Fruit fly (Drosophila melanogaster) whole organism, wandering third instar larva: ENCODE measurements around the gene CG43134.

Source experiments
- Abd-B ChIP-seq: fragments of >200 bp; optimal IDR thresholded peaks from 2 replicates; lab custom pipeline; 2017; ENCODE audit warnings: missing biosample characterization, missing genetic modification characterization
- CG32264 ChIP-seq: fragments of 200-800 bp; sonication (Bioruptor generic); optimal IDR thresholded peaks from 2 replicates; lab custom pipeline; 2016; ENCODE audit warnings: missing biosample characterization, missing genetic modification characterization
- CrebA ChIP-seq: fragments of 200-800 bp; sonication (Bioruptor generic); optimal IDR thresholded peaks from 2 replicates; lab custom pipeline; 2016; ENCODE audit warnings: missing biosample characterization, mild to moderate bottlenecking, missing genetic modification characterization, borderline replicate concordance
- Dfd ChIP-seq: fragments of >200 bp; optimal IDR thresholded peaks from 2 replicates; lab custom pipeline; 2017; ENCODE audit warnings: missing biosample characterization, missing genetic modification characterization
- Dif ChIP-seq: fragments of 200-275, 200-300 bp; sonication (Bioruptor generic); optimal IDR thresholded peaks from 2 replicates; lab custom pipeline; 2018; ENCODE audit warnings: missing biosample characterization, missing genetic modification characterization; ENCODE audit not compliant: partially characterized antibody
- GATAd ChIP-seq: sonication (Bioruptor generic); optimal IDR thresholded peaks from 2 replicates; lab custom pipeline; 2016; ENCODE audit warnings: missing biosample characterization, missing genetic modification characterization
- HLH106 ChIP-seq: fragments of 200-800 bp; optimal IDR thresholded peaks from 3 replicates; lab custom pipeline; 2019; ENCODE audit warnings: missing biosample characterization, mild to moderate bottlenecking, missing genetic modification characterization, moderate library complexity
- Hnf4 ChIP-seq: fragments of 200-800 bp; sonication (Bioruptor generic); optimal IDR thresholded peaks from 2 replicates; lab custom pipeline; 2016; ENCODE audit warnings: missing biosample characterization, mild to moderate bottlenecking, missing genetic modification characterization
- Hr78 ChIP-seq: fragments of >200 bp; optimal IDR thresholded peaks from 2 replicates; lab custom pipeline; 2017; ENCODE audit warnings: missing biosample characterization, missing genetic modification characterization
- Jra ChIP-seq: sonication (Bioruptor generic); optimal IDR thresholded peaks from 2 replicates; lab custom pipeline; 2016; ENCODE audit warnings: missing biosample characterization, missing genetic modification characterization
- Mio ChIP-seq: sonication (Bioruptor generic); optimal IDR thresholded peaks from 2 replicates; lab custom pipeline; 2016; ENCODE audit warnings: missing biosample characterization, missing genetic modification characterization
- Myc ChIP-seq: fragments of >200 bp; optimal IDR thresholded peaks from 2 replicates; lab custom pipeline; 2017
- N ChIP-seq: fragments of >200 bp; optimal IDR thresholded peaks from 2 replicates; lab custom pipeline; 2018; ENCODE audit warnings: missing biosample characterization, missing external identifiers, missing genetic modification characterization
- OdsH ChIP-seq: fragments of 200-800 bp; sonication (Bioruptor generic); optimal IDR thresholded peaks from 2 replicates; lab custom pipeline; 2016; ENCODE audit warnings: missing biosample characterization, mild to moderate bottlenecking, missing genetic modification characterization
- Sp1 ChIP-seq: fragments of 200-800 bp; sonication (Bioruptor generic); optimal IDR thresholded peaks from 3 replicates; lab custom pipeline; 2019; ENCODE audit warnings: missing biosample characterization, mild to moderate bottlenecking, missing genetic modification characterization, moderate library complexity
- Vsx2 ChIP-seq: fragments of 200-300, 225-300 bp; sonication (Bioruptor generic); optimal IDR thresholded peaks from 2 replicates; lab custom pipeline; 2018; ENCODE audit warnings: missing biosample characterization, missing genetic modification characterization; ENCODE audit not compliant: partially characterized antibody
- br ChIP-seq: fragments of 200-800 bp; sonication (Bioruptor generic); optimal IDR thresholded peaks from 2 replicates; lab custom pipeline; 2016; ENCODE audit warnings: missing biosample characterization, missing genetic modification characterization
- brk ChIP-seq: fragments of 200-800 bp; sonication (Bioruptor generic); optimal IDR thresholded peaks from 2 replicates; lab custom pipeline; 2016; ENCODE audit warnings: missing biosample characterization, mild to moderate bottlenecking, missing genetic modification characterization
- dl ChIP-seq, 2 experiments: fragments of 175-275, 200-275 bp in 1 of 2; fragments of 200-275 bp in 1 of 2; sonication (Bioruptor generic); optimal IDR thresholded peaks; lab custom pipeline; 2018; ENCODE audit warnings: mild to moderate bottlenecking in 2 of 2, missing biosample characterization in 2 of 2, missing genetic modification characterization in 2 of 2, moderate library complexity in 2 of 2; ENCODE audit not compliant: partially characterized antibody in 2 of 2, insufficient read depth in 1 of 2
- dsf ChIP-seq: sonication (Bioruptor generic); optimal IDR thresholded peaks from 2 replicates; lab custom pipeline; 2016; ENCODE audit warnings: missing biosample characterization, missing genetic modification characterization, borderline replicate concordance
- ey ChIP-seq: fragments of 200-800 bp; sonication (Bioruptor generic); optimal IDR thresholded peaks from 2 replicates; lab custom pipeline; 2016; ENCODE audit warnings: missing biosample characterization, missing genetic modification characterization
- fru ChIP-seq: fragments of 200-800 bp; sonication (Bioruptor generic); optimal IDR thresholded peaks from 3 replicates; lab custom pipeline; 2016; ENCODE audit warnings: missing biosample characterization, mild to moderate bottlenecking, missing genetic modification characterization
- h ChIP-seq: fragments of 200-800 bp; sonication (Bioruptor generic); optimal IDR thresholded peaks from 3 replicates; lab custom pipeline; 2016; ENCODE audit warnings: missing biosample characterization, mild to moderate bottlenecking, missing genetic modification characterization
- jim ChIP-seq: fragments of 175-275, 200-325 bp; sonication (Bioruptor generic); optimal IDR thresholded peaks from 2 replicates; lab custom pipeline; 2016; ENCODE audit warnings: missing biosample characterization, mild to moderate bottlenecking, missing genetic modification characterization
- lola ChIP-seq: fragments of >200 bp; optimal IDR thresholded peaks from 2 replicates; lab custom pipeline; 2017; ENCODE audit warnings: missing biosample characterization, missing genetic modification characterization
- pan ChIP-seq: fragments of >200 bp; optimal IDR thresholded peaks from 2 replicates; lab custom pipeline; 2017
- psq ChIP-seq: fragments of 200-800 bp; sonication (Bioruptor generic); optimal IDR thresholded peaks from 3 replicates; lab custom pipeline; 2017; ENCODE audit warnings: missing biosample characterization, mild to moderate bottlenecking, missing genetic modification characterization, moderate library complexity
- sage ChIP-seq: fragments of 200-800 bp; sonication (Bioruptor generic); optimal IDR thresholded peaks from 2 replicates; lab custom pipeline; 2016; ENCODE audit warnings: missing biosample characterization, mild to moderate bottlenecking, missing genetic modification characterization
- sv ChIP-seq: fragments of 200-800 bp; sonication (Bioruptor generic); optimal IDR thresholded peaks from 3 replicates; lab custom pipeline; 2016; ENCODE audit warnings: missing biosample characterization, missing genetic modification characterization
- tai ChIP-seq: sonication (Bioruptor generic); optimal IDR thresholded peaks from 2 replicates; lab custom pipeline; 2016; ENCODE audit warnings: missing biosample characterization, missing genetic modification characterization
- woc ChIP-seq: sonication (Bioruptor generic); optimal IDR thresholded peaks from 2 replicates; lab custom pipeline; 2016; ENCODE audit warnings: missing biosample characterization, mild to moderate bottlenecking, missing genetic modification characterization

The CG43134 gene

DNA sequence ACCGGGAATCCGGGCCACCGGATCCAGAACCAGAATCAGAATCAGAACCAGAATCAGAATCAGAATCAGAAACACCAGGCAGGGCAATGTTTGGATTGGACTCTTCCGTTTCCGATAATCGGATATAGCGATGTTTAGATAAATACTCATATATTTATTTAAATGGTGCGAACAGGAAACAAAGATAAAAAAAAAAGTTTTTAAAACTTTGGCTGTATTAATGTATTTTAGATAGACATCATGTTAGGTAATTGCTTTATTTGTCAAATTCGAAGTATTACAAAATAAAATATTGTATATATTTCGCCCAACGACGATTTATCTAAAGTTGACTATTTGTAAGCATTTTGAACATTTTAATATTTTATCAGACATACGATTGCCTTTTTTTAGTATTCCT is 34.4 kb upstream of the CG43134 start, which contains the start of gene CG43288:
CG43288 (plus strand) TSS at position 301 of the 400 bp plus-strand sequence.
- no peak for TF ChIP-seq ey
- no peak for TF ChIP-seq dsf (GFP tag; lab: Kevin White, UChicago)
- TF ChIP-seq Myc: no peak
- TF ChIP-seq N (GFP tag; lab: Kevin White, UChicago): no peak
- no peak for TF ChIP-seq CG32264 (GFP tag; lab: Kevin White, UChicago)
- TF ChIP-seq Vsx2 (GFP tag; lab: Kevin White, UChicago): no peak

dm6 chrX:4214371-4214770 is 32.7 kb upstream of the CG43134 start:
- TF ChIP-seq Dif (GFP tag; lab: Kevin White, UChicago): peak; percentile 63
- TF ChIP-seq N (GFP tag; lab: Kevin White, UChicago): peak; percentile 12
- TF ChIP-seq Myc: peak; percentile 56
- no peak for TF ChIP-seq Dfd (GFP tag; lab: Kevin White, UChicago)

DNA sequence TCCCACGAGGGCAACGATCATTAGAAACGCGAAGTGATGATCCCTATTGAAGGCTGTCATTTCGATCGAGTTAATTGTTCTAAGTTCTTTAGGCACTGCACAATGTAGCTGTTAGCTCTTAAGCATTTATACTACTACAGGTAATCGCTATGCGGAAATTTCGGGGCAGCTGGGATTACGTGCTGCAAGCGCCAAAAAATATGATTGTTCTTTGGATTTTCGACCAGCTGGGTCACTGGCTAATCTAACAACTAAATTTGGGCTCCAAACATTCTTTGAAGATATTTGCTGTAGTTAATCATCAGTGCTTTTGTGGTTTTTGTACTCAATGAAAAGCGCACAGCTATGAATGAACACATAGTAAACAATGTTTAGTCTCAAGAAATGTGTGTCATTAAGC is 29.8 kb upstream of the CG43134 start, which contains the start of gene CG15571:
CG15571 (minus strand) TSS at position 101 of the 400 bp plus-strand sequence.
- no peak for TF ChIP-seq CrebA
- TF ChIP-seq tai: no peak
- no peak for TF ChIP-seq N (GFP tag; lab: Kevin White, UChicago)
- TF ChIP-seq sv (GFP tag; lab: Kevin White, UChicago): no peak
- TF ChIP-seq Hr78 (GFP tag; lab: Kevin White, UChicago): no peak
- no peak for TF ChIP-seq Hnf4

DNA sequence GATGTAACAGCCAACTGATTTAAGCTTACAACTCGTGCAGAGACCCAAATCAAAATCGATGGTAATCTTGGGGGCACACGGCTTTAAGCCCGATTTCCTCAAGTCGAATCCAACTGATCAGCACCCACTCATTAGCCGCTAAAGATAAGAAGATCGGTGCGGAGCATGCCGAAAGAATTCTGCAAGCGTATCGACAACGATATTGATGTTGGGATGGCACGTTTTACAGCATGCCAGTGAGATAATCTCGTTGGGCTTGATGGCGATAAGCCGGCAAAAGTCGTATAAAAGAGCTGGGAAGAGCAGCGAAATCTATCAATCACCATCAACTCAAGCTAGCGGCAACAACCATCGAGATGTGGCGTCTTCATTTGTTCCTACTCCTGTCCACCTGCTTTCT is 29.2 kb upstream of the CG43134 start, which contains the start of gene CG15570:
CG15570 (plus strand) TSS at position 301 of the 400 bp plus-strand sequence.
- TF ChIP-seq woc (GFP tag; lab: Kevin White, UChicago) (no peak), Jra (GFP tag; lab: Kevin White, UChicago) (no peak), br (no peak), sage (GFP tag; lab: Kevin White, UChicago) (no peak), pan (lab: Kevin White, UChicago) (no peak), tai (no peak), lola (GFP tag; lab: Kevin White, UChicago) (no peak), dl (GFP tag; optimal IDR thresholded peaks at IDR 0.05; lab: Kevin White, UChicago; ENCODE audit: insufficient read depth in 1 of 2, partially characterized antibody in 2 of 2) (no peak), sv (GFP tag; lab: Kevin White, UChicago) (no peak), psq (GFP tag; lab: Kevin White, UChicago) (no peak), HLH106 (tag; lab: Kevin White, UChicago) (no peak)
- TF ChIP-seq, all 38 proteins: peak for 0

- TF ChIP-seq lola (GFP tag; lab: Kevin White, UChicago): no peak
- no peak for TF ChIP-seq Abd-B
- no peak for TF ChIP-seq fru (GFP tag; lab: Kevin White, UChicago)
- TF ChIP-seq jim (GFP tag; lab: Kevin White, UChicago): no peak
- TF ChIP-seq brk (GFP tag; lab: Kevin White, UChicago): no peak
- no peak for TF ChIP-seq OdsH (GFP tag; lab: Kevin White, UChicago)
- no peak for TF ChIP-seq Mio (GFP tag; lab: Kevin White, UChicago)
- TF ChIP-seq h (GFP tag; lab: Kevin White, UChicago): no peak
- TF ChIP-seq GATAd (GFP tag; lab: Kevin White, UChicago): no peak
- no peak for TF ChIP-seq Vsx2 (GFP tag; lab: Kevin White, UChicago)
- TF ChIP-seq psq (GFP tag; lab: Kevin White, UChicago): no peak
- TF ChIP-seq Jra (GFP tag; lab: Kevin White, UChicago): no peak
- TF ChIP-seq Hnf4: no peak
- no peak for TF ChIP-seq Sp1 (GFP tag; lab: Kevin White, UChicago)
- TF ChIP-seq pan (lab: Kevin White, UChicago): no peak
- TF ChIP-seq ey: no peak
Measured at dm6 chrX:4225020-4225419, 22.1 kb upstream of the CG43134 start.

DNA sequence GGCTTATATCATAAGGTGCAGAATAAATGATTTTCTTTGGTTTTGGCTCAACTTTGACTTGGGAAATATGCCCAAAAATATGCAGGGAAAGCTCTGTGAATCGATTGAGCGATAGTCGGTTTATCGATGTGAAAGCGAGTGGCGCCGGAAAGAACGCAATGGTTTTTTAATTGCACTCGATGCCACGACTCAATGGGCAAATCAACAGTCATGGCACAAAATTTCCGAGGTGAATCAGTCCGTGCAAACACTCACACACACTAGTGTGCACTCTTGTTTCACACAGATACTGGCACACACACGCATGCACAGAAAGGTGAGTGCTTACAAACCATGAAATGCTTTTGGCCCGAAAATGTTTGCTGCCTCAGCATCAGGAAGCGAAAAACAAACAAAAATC is 7.0 kb upstream of the CG43134 start:
- TF ChIP-seq HLH106 (tag; lab: Kevin White, UChicago) (no peak), Myc (peak; percentile 9)
